Fruit fly (Drosophila melanogaster) whole organism, embryonic: ENCODE data around the gene CG34269.

Experiments
- Aef1 ChIP-seq: fragments of 200-800 bp; sonication (Bioruptor generic); IDR thresholded peaks from 3 replicates; pipeline ENCODE4 v1.3.6; 2022; ENCODE audit warnings: missing biosample characterization, missing genetic modification characterization
- Atf6 ChIP-seq: fragments of 200-800 bp; sonication (Bioruptor generic); IDR thresholded peaks from 2 replicates; pipeline ENCODE4 v1.3.6; 2022; ENCODE audit warnings: missing biosample characterization, missing genetic modification characterization
- BEAF-32 ChIP-seq: fragments of 200-800 bp; sonication (Bioruptor generic); optimal IDR thresholded peaks from 3 replicates; lab custom pipeline; 2017; ENCODE audit warnings: missing biosample characterization, missing genetic modification characterization, mild to moderate bottlenecking, moderate library complexity, missing genetic modification reagents
- BtbVII ChIP-seq: fragments of 200-800 bp; sonication (Bioruptor generic); optimal IDR thresholded peaks from 3 replicates; lab custom pipeline; 2017; ENCODE audit warnings: missing biosample characterization, mild to moderate bottlenecking, missing genetic modification characterization
- CG10565 ChIP-seq: fragments of 200-800 bp; sonication (Bioruptor generic); optimal IDR thresholded peaks from 3 replicates; lab custom pipeline; 2016; ENCODE audit warnings: missing biosample characterization, mild to moderate bottlenecking, missing genetic modification characterization
- CG10959 ChIP-seq: fragments of 200-800 bp; sonication (Bioruptor generic); IDR thresholded peaks from 2 replicates; pipeline ENCODE4 v1.3.6; 2022; ENCODE audit warnings: missing biosample characterization, missing genetic modification characterization
- CG10979 ChIP-seq: fragments of 200-800 bp; sonication (Bioruptor generic); optimal IDR thresholded peaks from 2 replicates; lab custom pipeline; 2018; ENCODE audit warnings: missing biosample characterization, mild to moderate bottlenecking, missing genetic modification characterization, moderate library complexity
- CG11085 ChIP-seq: fragments of 200-800 bp; sonication (Bioruptor generic); IDR thresholded peaks from 2 replicates; pipeline ENCODE4 v1.3.6; 2022; ENCODE audit warnings: missing biosample characterization, missing genetic modification characterization
- CG11247 ChIP-seq: fragments of 200-800 bp; sonication (Bioruptor generic); IDR thresholded peaks from 2 replicates; pipeline ENCODE4 v1.3.6; 2022; ENCODE audit warnings: missing biosample characterization, missing genetic modification characterization
- CG11696 ChIP-seq: fragments of 200-800 bp; sonication (Bioruptor generic); IDR thresholded peaks from 2 replicates; pipeline ENCODE4 v1.3.6; 2022; ENCODE audit warnings: missing biosample characterization, missing genetic modification characterization
- CG12155 ChIP-seq: fragments of 200-800 bp; sonication (Bioruptor generic); optimal IDR thresholded peaks from 3 replicates; lab custom pipeline; 2016; ENCODE audit warnings: missing biosample characterization, missing genetic modification characterization
- CG13424 ChIP-seq: fragments of 200-800 bp; sonication (Bioruptor generic); optimal IDR thresholded peaks from 2 replicates; lab custom pipeline; 2019; ENCODE audit warnings: missing biosample characterization, mild to moderate bottlenecking, missing genetic modification characterization, moderate library complexity
- CG14441 ChIP-seq: fragments of 200-800 bp; sonication (Bioruptor generic); IDR thresholded peaks from 2 replicates; pipeline ENCODE4 v1.3.6; 2022; ENCODE audit warnings: missing biosample characterization, missing genetic modification characterization
- CG2202 ChIP-seq: fragments of 200-800 bp; sonication (Bioruptor generic); optimal IDR thresholded peaks from 2 replicates; lab custom pipeline; 2018; ENCODE audit warnings: missing biosample characterization, mild to moderate bottlenecking, missing genetic modification characterization
- CG31441 ChIP-seq: fragments of 200-800 bp; sonication (Bioruptor generic); IDR thresholded peaks from 2 replicates; pipeline ENCODE4 v1.3.6; 2022; ENCODE audit warnings: missing biosample characterization, missing genetic modification characterization
- CG42726 ChIP-seq: fragments of 200-800 bp; sonication (Bioruptor generic); IDR thresholded peaks from 2 replicates; pipeline ENCODE4 v1.3.6; 2022; ENCODE audit warnings: missing biosample characterization, missing genetic modification characterization; ENCODE audit not compliant: partially characterized antibody
- CG4424 ChIP-seq: fragments of 200-800 bp; sonication (Bioruptor generic); optimal IDR thresholded peaks from 3 replicates; lab custom pipeline; 2016; ENCODE audit warnings: missing biosample characterization, missing genetic modification characterization
- CG4730 ChIP-seq: fragments of 200-800 bp; sonication (Bioruptor generic); IDR thresholded peaks from 2 replicates; pipeline ENCODE4 v1.3.6; 2022; ENCODE audit warnings: missing biosample characterization, missing genetic modification characterization
- CG5953 ChIP-seq: fragments of 200-800 bp; sonication (Bioruptor generic); IDR thresholded peaks from 2 replicates; pipeline ENCODE4 v1.3.6; 2022; ENCODE audit warnings: missing biosample characterization, missing genetic modification characterization
- CG6254 ChIP-seq: fragments of 200-800 bp; sonication (Bioruptor generic); optimal IDR thresholded peaks from 3 replicates; lab custom pipeline; 2017; ENCODE audit warnings: mild to moderate bottlenecking, missing biosample characterization, missing genetic modification reagents, missing genetic modification characterization
- CG6689 ChIP-seq: fragments of 200-800 bp; sonication (Bioruptor generic); IDR thresholded peaks from 2 replicates; pipeline ENCODE4 v1.3.6; 2022; ENCODE audit warnings: missing biosample characterization, missing genetic modification characterization
- CG8388 ChIP-seq: fragments of 200-800 bp; sonication (Bioruptor generic); optimal IDR thresholded peaks from 2 replicates; lab custom pipeline; 2019; ENCODE audit warnings: missing biosample characterization, mild to moderate bottlenecking, missing genetic modification characterization, moderate library complexity
- CTCF ChIP-seq: fragments of 200-800 bp; sonication (Bioruptor generic); optimal IDR thresholded peaks from 2 replicates; lab custom pipeline; 2017; ENCODE audit warnings: missing biosample characterization, mild to moderate bottlenecking, missing genetic modification characterization, moderate library complexity
- Eip74EF ChIP-seq, 2 experiments: fragments of 200-800 bp in 1 of 2; fragments of >200 bp in 1 of 2; sonication (Bioruptor generic) in 1 of 2; optimal IDR thresholded peaks; 2 replicates each; lab custom pipeline; 2017 to 2019; ENCODE audit warnings: missing biosample characterization in 2 of 2, missing genetic modification characterization in 2 of 2, mild to moderate bottlenecking in 1 of 2, moderate library complexity in 1 of 2
- Fer3 ChIP-seq: fragments of 200-800 bp; sonication (Bioruptor generic); optimal IDR thresholded peaks from 2 replicates; lab custom pipeline; 2018; ENCODE audit warnings: missing biosample characterization, mild to moderate bottlenecking, missing genetic modification characterization, moderate library complexity
- H15 ChIP-seq: fragments of 200-800 bp; sonication (Bioruptor generic); IDR thresholded peaks from 3 replicates; pipeline ENCODE4 v1.3.6; 2022; ENCODE audit warnings: missing biosample characterization, missing genetic modification characterization
- HLH54F ChIP-seq: fragments of 200-800 bp; sonication (Bioruptor generic); optimal IDR thresholded peaks from 3 replicates; lab custom pipeline; 2016; ENCODE audit warnings: missing biosample characterization, missing genetic modification characterization
- Hand ChIP-seq: fragments of 200-800 bp; sonication (Bioruptor generic); optimal IDR thresholded peaks from 2 replicates; lab custom pipeline; 2017; ENCODE audit warnings: mild to moderate bottlenecking, missing biosample characterization, missing genetic modification reagents, missing genetic modification characterization
- Hr3 ChIP-seq: fragments of 200-800 bp; sonication (Bioruptor generic); optimal IDR thresholded peaks from 3 replicates; lab custom pipeline; 2016; ENCODE audit warnings: missing biosample characterization, missing genetic modification characterization
- Ravus ChIP-seq: fragments of 200-800 bp; sonication (Bioruptor generic); IDR thresholded peaks from 2 replicates; pipeline ENCODE4 v1.3.6; 2022; ENCODE audit warnings: missing biosample characterization, missing genetic modification characterization
- ap ChIP-seq: fragments of 200-800 bp; sonication (Bioruptor generic); IDR thresholded peaks from 2 replicates; pipeline ENCODE4 v1.3.6; 2022; ENCODE audit warnings: missing biosample characterization, missing genetic modification characterization
- ase ChIP-seq: fragments of 200-800 bp; sonication (Bioruptor generic); IDR thresholded peaks from 3 replicates; pipeline ENCODE4 v1.3.6; 2022; ENCODE audit warnings: missing biosample characterization, missing genetic modification characterization
- bbx ChIP-seq: fragments of 200-800 bp; sonication (Bioruptor generic); IDR thresholded peaks from 2 replicates; pipeline ENCODE4 v1.3.6; 2022; ENCODE audit warnings: missing biosample characterization, missing genetic modification characterization; ENCODE audit not compliant: partially characterized antibody
- bsh ChIP-seq, 2 experiments: fragments of 200-800 bp; sonication (Bioruptor generic); optimal IDR thresholded peaks; 2 replicates each; lab custom pipeline; 2017 to 2018; ENCODE audit warnings: mild to moderate bottlenecking in 2 of 2, missing biosample characterization in 2 of 2, missing genetic modification characterization in 2 of 2, moderate library complexity in 1 of 2
- fd3F ChIP-seq: fragments of 200-800 bp; sonication (Bioruptor generic); optimal IDR thresholded peaks from 2 replicates; lab custom pipeline; 2018; ENCODE audit warnings: missing biosample characterization, mild to moderate bottlenecking, missing genetic modification characterization, moderate library complexity
- gcm ChIP-seq: fragments of 200-800 bp; sonication (Bioruptor generic); optimal IDR thresholded peaks from 2 replicates; lab custom pipeline; 2019; ENCODE audit warnings: missing biosample characterization, mild to moderate bottlenecking, missing genetic modification characterization, moderate library complexity
- grau ChIP-seq: fragments of 200-800 bp; optimal IDR thresholded peaks from 3 replicates; lab custom pipeline; 2019; ENCODE audit warnings: missing biosample characterization, mild to moderate bottlenecking, missing genetic modification characterization, moderate library complexity
- jigr1 ChIP-seq: fragments of 200-800 bp; sonication (Bioruptor generic); IDR thresholded peaks from 3 replicates; pipeline ENCODE4 v1.3.6; 2022; ENCODE audit warnings: missing biosample characterization, missing genetic modification characterization
- klu ChIP-seq: fragments of 200-800 bp; sonication (Bioruptor generic); IDR thresholded peaks from 2 replicates; pipeline ENCODE4 v1.3.6; 2022; ENCODE audit warnings: missing biosample characterization, missing genetic modification characterization
- lov ChIP-seq, 2 experiments: fragments of 200-800 bp in 1 of 2; fragments of >200 bp in 1 of 2; sonication (Bioruptor generic) in 1 of 2; IDR thresholded peaks in 1 of 2; optimal IDR thresholded peaks in 1 of 2; 2 replicates in 1 of 2; 3 replicates in 1 of 2; pipeline versions ENCODE4 v1.3.6 to Lab custom; 2017 to 2022; ENCODE audit warnings: missing biosample characterization in 1 of 2, missing genetic modification characterization in 1 of 2
- nmo ChIP-seq: fragments of 200-800 bp; sonication (Bioruptor generic); optimal IDR thresholded peaks from 2 replicates; lab custom pipeline; 2018; ENCODE audit warnings: missing biosample characterization, mild to moderate bottlenecking, missing genetic modification characterization, moderate library complexity
- phol ChIP-seq: fragments of 200-800 bp; sonication (Bioruptor generic); optimal IDR thresholded peaks from 3 replicates; lab custom pipeline; 2018; ENCODE audit warnings: missing biosample characterization, mild to moderate bottlenecking, missing genetic modification characterization, moderate library complexity
- pros ChIP-seq: fragments of 200-800 bp; sonication (Bioruptor generic); optimal IDR thresholded peaks from 3 replicates; lab custom pipeline; 2019; ENCODE audit warnings: missing biosample characterization, mild to moderate bottlenecking, missing genetic modification characterization, moderate library complexity
- salm ChIP-seq: fragments of 200-800 bp; sonication (Bioruptor generic); optimal IDR thresholded peaks from 2 replicates; lab custom pipeline; 2018; ENCODE audit warnings: missing biosample characterization, mild to moderate bottlenecking, missing genetic modification characterization
- sd ChIP-seq: fragments of 200-800 bp; sonication (Bioruptor generic); optimal IDR thresholded peaks from 3 replicates; lab custom pipeline; 2018; ENCODE audit warnings: missing biosample characterization, mild to moderate bottlenecking, missing genetic modification characterization, moderate library complexity
- sens ChIP-seq: fragments of 200-800 bp; sonication (Bioruptor generic); peaks from one replicate; lab custom pipeline; 2016; ENCODE audit warnings: missing biosample characterization, missing genetic modification characterization
- sr ChIP-seq: fragments of 200-800 bp; sonication (Bioruptor generic); IDR thresholded peaks from 3 replicates; pipeline ENCODE4 v1.3.6; 2022; ENCODE audit warnings: missing biosample characterization, missing genetic modification characterization
- trem ChIP-seq: fragments of 200-800 bp; optimal IDR thresholded peaks from 3 replicates; lab custom pipeline; 2019; ENCODE audit warnings: missing biosample characterization, mild to moderate bottlenecking, missing genetic modification characterization, moderate library complexity
- unpg ChIP-seq: fragments of 200-800 bp; sonication (Bioruptor generic); optimal IDR thresholded peaks from 3 replicates; lab custom pipeline; 2018; ENCODE audit warnings: missing biosample characterization, mild to moderate bottlenecking, missing genetic modification characterization, moderate library complexity
- vfl ChIP-seq: fragments of 200-800 bp; sonication (Bioruptor generic); optimal IDR thresholded peaks from 2 replicates; lab custom pipeline; 2016; ENCODE audit warnings: missing biosample characterization, missing genetic modification characterization
- zfh2 ChIP-seq: fragments of 200-800 bp; sonication (Bioruptor generic); optimal IDR thresholded peaks from 2 replicates; lab custom pipeline; 2016; ENCODE audit warnings: missing biosample characterization, missing genetic modification characterization

Gene CG34269

DNA sequence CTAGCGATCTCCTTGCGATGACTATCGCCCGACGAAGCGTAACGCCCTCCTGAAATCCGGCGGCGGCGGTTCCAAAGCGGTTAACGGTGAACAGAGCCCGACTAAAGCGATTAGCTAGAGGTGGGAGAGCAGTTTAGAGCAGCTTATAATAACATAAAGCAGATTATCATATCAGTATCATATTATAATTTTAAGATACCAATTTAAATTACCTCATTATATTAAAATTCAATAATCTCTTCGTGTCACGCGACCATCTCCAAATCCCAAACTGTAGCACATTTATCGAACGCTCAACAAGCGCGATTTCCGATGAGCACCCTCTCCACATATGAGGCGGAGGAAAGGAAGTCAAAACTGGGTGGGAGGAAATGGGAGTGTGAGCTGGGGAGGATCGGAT lies 5.7 kb downstream of the CG34269 start (continued):
- TF ChIP-seq Hr3: no peak
- peak; percentile 58 for TF ChIP-seq CG6689 (GFP tag; lab: Robert Waterston, UW)
- no peak for TF ChIP-seq CG5953 (GFP tag; lab: Robert Waterston, UW)
- no peak for TF ChIP-seq Aef1 (GFP tag; lab: Robert Waterston, UW)
- no peak for TF ChIP-seq CTCF
- no peak for TF ChIP-seq CG6254 (GFP tag; lab: Kevin White, UChicago)
- no peak for TF ChIP-seq CG2202 (tag; lab: Kevin White, UChicago)
- TF ChIP-seq sens: peak; percentile 70
- TF ChIP-seq CG10979 (tag; lab: Kevin White, UChicago): peak; percentile 40
- no peak for TF ChIP-seq nmo
- TF ChIP-seq trem (tag; lab: Kevin White, UChicago): no peak
- TF ChIP-seq bsh (GFP tag; optimal IDR thresholded peaks at IDR 0.05; lab: Kevin White, UChicago): peak in 1 of 2 experiments; percentile 55
- no peak for TF ChIP-seq CG10565 (GFP tag; lab: Kevin White, UChicago)
- no peak for TF ChIP-seq pros (GFP tag; lab: Kevin White, UChicago)
- no peak for TF ChIP-seq gcm (GFP tag; lab: Kevin White, UChicago)
- TF ChIP-seq grau (tag; lab: Kevin White, UChicago): peak; percentile 1
- TF ChIP-seq lov (optimal IDR thresholded peaks at IDR 0.05; lab: Kevin White, UChicago): no peak
- TF ChIP-seq lov (GFP tag; IDR thresholded peaks at IDR 0.05; lab: Robert Waterston, UW): no peak
- TF ChIP-seq CG11696 (GFP tag; lab: Robert Waterston, UW): 0 out of 2 replicates have a peak, but pooled peaks have one; percentile 12
- no peak for TF ChIP-seq HLH54F (GFP tag; lab: Kevin White, UChicago)
- no peak for TF ChIP-seq CG11085 (GFP tag; lab: Robert Waterston, UW)
- no peak for TF ChIP-seq klu (GFP tag; lab: Robert Waterston, UW)
- TF ChIP-seq jigr1 (GFP tag; lab: Robert Waterston, UW): no peak
- no peak for TF ChIP-seq Ravus
- TF ChIP-seq CG11247 (GFP tag; lab: Robert Waterston, UW): no peak
- no peak for TF ChIP-seq sr (GFP tag; lab: Robert Waterston, UW)
- no peak for TF ChIP-seq BtbVII (GFP tag; lab: Kevin White, UChicago)
- no peak for TF ChIP-seq Fer3
- TF ChIP-seq fd3F (GFP tag; lab: Kevin White, UChicago): no peak
- TF ChIP-seq H15 (GFP tag; lab: Robert Waterston, UW): peak; percentile 20; the same call in 1 of the 3 replicates
- no peak for TF ChIP-seq bbx
- no peak for TF ChIP-seq CG12155 (GFP tag; lab: Kevin White, UChicago)
- no peak for TF ChIP-seq Eip74EF (GFP tag; optimal IDR thresholded peaks at IDR 0.05; lab: Kevin White, UChicago)
- TF ChIP-seq salm (tag; lab: Kevin White, UChicago): no peak
- peak; percentile 19 for TF ChIP-seq phol (tag; lab: Kevin White, UChicago)
- TF ChIP-seq CG31441 (GFP tag; lab: Robert Waterston, UW): 0 out of 2 replicates have a peak, but pooled peaks have one; percentile 25
- no peak for TF ChIP-seq Atf6
- TF ChIP-seq CG8388: no peak
- 0 out of 2 replicates have a peak, but pooled peaks have one; percentile 5 for TF ChIP-seq ap (GFP tag; lab: Robert Waterston, UW)
- no peak for TF ChIP-seq Hand (GFP tag; lab: Kevin White, UChicago)
- no peak for TF ChIP-seq CG42726 (GFP tag; lab: Robert Waterston, UW)
- TF ChIP-seq unpg (GFP tag; lab: Kevin White, UChicago): peak; percentile 33
- no peak for TF ChIP-seq sd
- no peak for TF ChIP-seq CG10959 (GFP tag; lab: Robert Waterston, UW)
- TF ChIP-seq CG4424 (GFP tag; lab: Kevin White, UChicago): peak; percentile 1
- peak; percentile 42 for TF ChIP-seq BEAF-32 (GFP tag; lab: Kevin White, UChicago)
- no peak; the same call in 2 of the 3 replicates for TF ChIP-seq ase (GFP tag; lab: Robert Waterston, UW)
- TF ChIP-seq zfh2 (GFP tag; lab: Kevin White, UChicago): no peak
- TF ChIP-seq vfl (GFP tag; lab: Kevin White, UChicago): no peak
- no peak for TF ChIP-seq CG14441 (GFP tag; lab: Robert Waterston, UW)
- TF ChIP-seq CG4730 (GFP tag; lab: Robert Waterston, UW): no peak
- peak; percentile 39 for TF ChIP-seq CG13424 (tag; lab: Kevin White, UChicago)
